Fruit fly (Drosophila melanogaster): ENCODE measurements around the gene CG10405.

DNA sequence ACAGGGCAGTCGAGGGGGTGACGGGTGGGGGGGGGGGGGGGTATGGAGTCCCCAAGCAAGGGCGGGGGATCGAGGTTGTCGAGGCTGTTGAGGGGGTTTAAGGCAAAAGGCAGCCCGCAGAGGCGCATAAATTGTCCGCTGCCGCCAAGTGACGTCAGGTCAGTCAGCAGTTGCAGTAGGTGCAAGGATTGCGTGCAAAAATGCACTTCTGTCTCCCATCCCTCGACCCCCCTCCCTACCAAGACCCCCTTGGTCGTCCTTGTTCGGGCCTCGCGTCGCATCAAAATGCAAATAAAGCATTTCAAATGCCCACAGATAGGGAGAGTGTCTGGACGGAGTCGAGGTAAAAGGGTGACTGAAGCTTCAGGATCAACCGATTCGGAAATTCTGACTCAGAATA, 37.8 kb upstream of the CG10405 start:
- no peak for TF ChIP-seq cnc (optimal IDR thresholded peaks at IDR 0.05)
- no peak for TF ChIP-seq pad (GFP tag; optimal IDR thresholded peaks at IDR 0.05)
- no peak for TF ChIP-seq Crg-1 (GFP tag; optimal IDR thresholded peaks at IDR 0.05)
- TF ChIP-seq kay (GFP tag; ENCODE audit: borderline replicate concordance), result no peak
- TF ChIP-seq ovo (GFP tag; optimal IDR thresholded peaks at IDR 0.05), result no peak
- TF ChIP-seq Mnt (GFP tag; optimal IDR thresholded peaks at IDR 0.05), result no peak
- no peak for TF ChIP-seq Hr96 (GFP tag; optimal IDR thresholded peaks at IDR 0.05)
- no peak for TF ChIP-seq Clk (GFP tag; optimal IDR thresholded peaks at IDR 0.05)

All from whole organism, adult.